Worm (Caenorhabditis elegans): Measurements from ENCODE around the gene insc-1.

Gene insc-1

DNA sequence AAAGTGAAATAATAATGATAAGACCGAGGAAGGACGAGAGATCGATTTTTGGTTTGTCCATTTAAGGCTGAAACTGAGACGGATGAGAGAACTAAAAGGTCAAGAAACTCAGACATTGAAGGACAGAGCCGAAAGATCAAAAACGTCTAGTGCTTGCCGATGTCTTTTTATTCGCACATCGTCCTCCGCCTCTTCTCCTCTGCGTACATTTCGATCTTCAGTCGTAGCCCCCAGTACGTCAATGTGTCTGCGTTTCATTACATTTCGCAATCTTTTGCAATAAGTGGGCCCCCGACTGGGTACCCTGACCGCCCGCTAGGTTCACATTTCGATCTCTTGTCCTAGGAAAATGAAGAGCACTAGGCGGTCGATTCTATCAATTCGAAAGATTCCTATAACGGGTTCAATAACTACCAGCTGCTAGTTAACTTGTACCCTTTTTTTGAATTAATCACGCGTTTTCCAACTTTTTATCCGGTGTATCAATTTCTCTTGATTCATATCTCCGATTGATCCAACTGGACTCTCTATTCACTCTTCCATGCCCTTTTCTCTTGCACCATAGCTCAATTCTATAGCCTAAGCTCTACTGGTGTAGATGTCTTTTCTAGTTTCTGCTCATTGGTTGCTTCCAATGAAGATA, 33.5 kb downstream of the insc-1 start:
- TF ChIP-seq unc-62 (GFP tag; optimal IDR thresholded peaks at IDR 0.05), result no peak

DNA sequence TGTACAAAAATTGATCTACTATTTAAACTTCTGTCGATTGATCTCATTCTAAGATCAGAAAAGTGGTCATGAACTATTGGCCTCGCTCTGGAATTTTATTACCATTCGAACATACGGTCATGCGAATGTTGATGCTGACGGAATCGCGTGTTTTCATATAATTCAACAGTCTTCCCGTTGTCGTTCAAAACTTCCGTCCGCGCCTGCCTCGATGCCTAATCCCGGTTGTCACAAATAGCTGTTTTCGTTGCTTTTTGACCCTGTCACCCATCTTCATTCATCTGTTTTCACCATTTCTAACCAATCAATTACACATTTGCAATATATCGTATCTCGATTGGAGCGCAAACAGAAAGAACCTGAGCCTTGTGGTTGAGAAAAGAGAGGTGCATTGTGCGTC, 34.7 kb downstream of the insc-1 start:
- no peak for TF ChIP-seq unc-62 (GFP tag; optimal IDR thresholded peaks at IDR 0.05)

DNA sequence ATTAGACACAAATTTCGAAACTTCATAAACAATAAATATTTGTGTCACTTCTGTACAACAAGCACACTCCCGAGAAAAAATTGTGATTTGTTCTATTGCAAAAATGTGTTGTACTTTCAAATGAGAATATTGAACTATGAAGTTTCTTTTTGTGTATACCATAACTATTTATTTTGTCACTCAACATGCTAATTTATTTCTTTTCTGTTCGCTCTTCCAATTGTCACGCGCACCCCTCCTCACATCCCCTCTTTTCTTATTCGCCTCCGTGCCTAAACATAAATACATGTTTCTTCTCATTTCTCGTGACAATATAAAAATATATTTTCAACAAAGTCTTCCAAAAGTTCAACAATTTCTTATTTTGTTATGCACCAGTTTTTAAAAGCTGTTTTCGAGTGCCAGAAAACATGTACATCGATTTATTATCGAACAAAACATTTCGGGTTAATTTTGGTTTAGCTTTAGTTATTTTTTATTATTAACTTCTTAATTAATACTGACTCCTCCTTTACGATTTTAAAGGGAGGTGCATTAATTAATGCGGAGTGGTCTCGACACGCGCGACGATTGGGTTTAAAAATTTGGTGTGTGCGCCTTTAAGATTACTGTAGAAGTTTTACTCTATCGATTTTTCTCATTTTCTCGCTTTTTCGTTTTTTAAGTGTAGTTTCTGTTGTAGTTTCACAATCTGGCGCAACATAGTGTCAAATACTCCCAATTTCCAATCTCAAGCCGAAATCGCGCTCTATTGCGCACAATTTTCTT, 35.4 kb downstream of the insc-1 start:
- TF ChIP-seq unc-62 (GFP tag; optimal IDR thresholded peaks at IDR 0.05), result no peak

DNA sequence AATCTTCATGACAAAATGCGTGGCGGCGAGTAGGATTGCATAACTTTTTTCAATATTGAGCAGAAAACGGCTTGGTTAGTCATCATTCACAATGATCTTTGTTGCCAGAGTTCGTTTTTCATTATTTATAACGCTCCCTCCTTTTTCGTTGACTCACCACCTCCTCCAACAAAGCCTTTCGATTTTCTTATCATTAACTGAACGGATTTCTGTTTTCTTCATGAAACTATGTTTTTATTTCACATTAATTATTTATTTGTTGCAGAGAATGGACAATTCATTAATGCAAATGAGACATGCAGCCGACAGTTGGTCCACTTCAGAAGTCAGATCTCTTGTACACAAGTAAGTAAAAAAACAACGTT, 36.0 kb downstream of the insc-1 start, which contains the start of gene bath-44:
bath-44 (plus strand) TSS at position 266 of the 365 bp plus-strand sequence.
- TF ChIP-seq unc-62 (GFP tag; optimal IDR thresholded peaks at IDR 0.05), result no peak

DNA sequence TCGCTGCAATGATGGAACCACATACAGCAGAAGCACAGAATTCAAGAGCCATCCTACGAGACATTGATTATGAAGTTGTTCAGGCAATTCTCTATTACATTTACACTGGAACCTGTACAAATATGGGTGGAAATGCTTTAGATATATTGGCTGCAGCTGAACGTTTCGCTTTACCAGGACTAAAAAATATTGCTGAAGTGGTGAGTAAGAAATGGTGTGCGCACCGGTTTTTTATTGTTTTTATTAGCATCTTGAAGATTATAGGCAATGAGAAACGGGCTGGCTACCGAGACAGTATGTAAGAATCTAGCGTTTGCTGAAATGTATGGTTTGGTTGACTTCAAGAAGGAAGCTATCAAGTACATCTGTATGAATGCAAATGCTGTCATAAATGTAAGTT, 37.4 kb downstream of the insc-1 start:
- TF ChIP-seq unc-62 (GFP tag; optimal IDR thresholded peaks at IDR 0.05), result no peak

DNA sequence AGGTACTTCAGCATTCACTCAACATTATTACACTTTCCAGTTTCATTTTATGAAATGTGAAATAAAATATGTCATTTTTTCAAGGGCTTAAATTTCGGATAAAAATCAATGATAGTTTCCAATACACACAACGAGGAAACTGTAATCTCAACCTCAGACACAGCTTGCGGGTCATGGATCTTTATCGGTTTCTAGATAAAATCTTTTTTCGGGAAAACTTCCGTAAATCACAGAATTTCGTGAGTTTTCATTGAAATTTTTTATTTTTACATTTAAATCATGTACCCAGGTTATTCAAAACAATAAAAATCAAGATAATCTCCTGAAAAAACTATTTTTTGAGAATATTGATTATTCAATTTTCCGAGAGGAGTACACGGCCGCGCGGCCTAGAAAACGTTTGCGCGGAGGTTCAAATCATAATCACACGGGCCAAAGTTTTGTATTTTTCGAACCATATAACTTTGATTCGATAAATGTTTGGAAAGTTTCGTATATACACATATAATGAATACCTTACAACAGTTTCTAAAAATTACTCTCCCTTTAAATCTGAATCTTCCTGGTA, 38.7 kb downstream of the insc-1 start:
- TF ChIP-seq unc-62 (GFP tag; optimal IDR thresholded peaks at IDR 0.05), result no peak

DNA sequence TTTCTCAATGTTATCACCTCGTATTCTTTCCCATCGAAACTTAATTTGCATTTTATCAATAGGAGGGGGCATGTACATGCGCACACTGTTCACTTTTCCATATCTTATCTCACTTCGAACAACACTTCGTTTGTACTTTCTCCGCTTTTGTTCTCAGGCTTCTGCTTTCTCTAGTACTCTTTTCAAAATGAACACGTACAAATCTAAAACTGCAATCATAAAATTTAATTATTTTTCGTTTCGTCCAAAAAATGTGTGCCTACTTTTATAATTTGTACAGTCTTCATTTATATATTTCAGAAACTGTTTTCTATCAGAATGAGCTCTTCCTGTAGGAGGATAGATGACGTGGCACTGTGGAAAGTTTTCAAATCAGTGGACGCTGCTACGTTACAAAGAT, 40.0 kb downstream of the insc-1 start, which contains the start of gene C07D10.1:
C07D10.1 (plus strand) TSS at position 301 of the 400 bp plus-strand sequence.
- no peak for TF ChIP-seq unc-62 (GFP tag; optimal IDR thresholded peaks at IDR 0.05)

DNA sequence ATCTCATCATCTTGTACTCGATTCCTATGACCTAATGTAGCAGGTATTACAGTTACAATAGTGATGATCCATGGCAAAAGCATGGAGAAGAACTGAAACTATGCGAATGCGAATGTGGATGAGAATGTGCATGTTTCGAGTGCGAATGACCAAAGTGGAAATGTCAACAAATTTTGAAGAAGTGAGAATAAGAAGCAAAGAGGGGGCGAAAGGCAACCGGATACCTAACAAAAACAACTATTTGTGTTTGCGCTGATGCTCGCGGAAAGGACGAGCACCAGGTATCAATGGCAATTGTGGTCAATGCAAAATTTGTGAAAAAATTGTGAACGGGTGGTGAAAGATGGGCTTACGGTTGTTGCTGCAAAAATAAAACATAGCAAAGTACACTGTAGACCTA, 43.9 kb downstream of the insc-1 start, which contains the start of gene nas-7:
nas-7 (minus strand) TSS at position 101 of the 400 bp plus-strand sequence.
- no peak for TF ChIP-seq unc-62 (GFP tag; optimal IDR thresholded peaks at IDR 0.05)

DNA sequence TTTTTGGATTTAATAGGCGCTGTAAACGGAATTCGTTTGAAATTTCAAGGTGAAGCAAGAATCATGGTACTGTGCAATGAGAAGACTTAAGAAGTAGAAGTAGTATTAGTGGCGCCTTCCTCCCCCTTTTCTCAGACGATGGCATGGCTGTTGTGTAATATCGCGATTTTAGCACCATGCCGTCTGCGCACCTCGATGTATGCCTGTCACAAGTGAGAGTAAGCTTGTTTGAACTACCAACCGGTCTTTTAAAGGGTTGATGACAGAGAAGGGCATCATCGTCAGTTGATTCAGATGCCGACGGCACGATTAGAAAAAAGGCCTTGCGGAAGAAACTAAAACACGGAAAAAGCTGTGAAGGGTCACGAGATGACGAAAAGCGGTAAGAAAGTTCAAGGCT, 45.3 kb downstream of the insc-1 start:
- no peak for TF ChIP-seq unc-62 (GFP tag; optimal IDR thresholded peaks at IDR 0.05)

DNA sequence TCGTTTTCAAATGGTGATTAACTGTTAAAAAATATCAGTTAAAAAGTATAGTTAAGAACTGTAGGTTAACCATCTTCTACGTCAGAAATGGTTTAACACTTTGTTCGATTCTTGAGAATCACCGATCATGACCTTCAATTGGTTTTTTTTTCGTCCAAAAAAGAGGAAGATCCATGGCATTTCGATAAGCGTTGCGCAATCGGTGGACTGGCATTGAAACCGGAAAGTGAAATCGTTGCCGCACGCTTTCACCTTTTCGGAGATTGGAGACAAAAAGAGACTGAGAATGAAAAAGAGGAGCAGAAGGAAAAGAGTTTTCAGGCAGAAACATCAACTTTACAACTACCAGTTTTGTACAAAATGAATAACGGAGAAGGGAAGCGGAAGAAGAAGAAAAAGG, 46.6 kb downstream of the insc-1 start:
- TF ChIP-seq unc-62 (GFP tag; optimal IDR thresholded peaks at IDR 0.05), result no peak

DNA sequence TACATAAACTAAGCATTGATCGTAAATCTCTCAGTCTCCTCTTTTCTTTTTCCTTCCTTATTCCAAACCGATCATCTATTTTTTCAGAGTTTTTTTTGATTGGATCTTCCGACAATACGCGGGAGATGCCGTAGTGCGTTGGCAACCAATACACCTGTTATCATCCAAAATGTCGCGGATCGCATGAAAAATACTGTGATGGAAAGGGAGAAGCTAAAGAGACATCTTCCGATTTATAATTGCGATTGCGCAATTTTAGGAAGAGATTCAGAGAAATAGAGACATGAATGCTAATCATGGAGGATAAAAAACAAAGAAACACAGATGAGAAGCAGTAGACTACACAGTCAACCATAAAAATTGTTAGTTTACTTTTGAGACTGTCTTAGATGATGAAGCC, 47.7 kb downstream of the insc-1 start:
- no peak for TF ChIP-seq unc-62 (GFP tag; optimal IDR thresholded peaks at IDR 0.05)

DNA sequence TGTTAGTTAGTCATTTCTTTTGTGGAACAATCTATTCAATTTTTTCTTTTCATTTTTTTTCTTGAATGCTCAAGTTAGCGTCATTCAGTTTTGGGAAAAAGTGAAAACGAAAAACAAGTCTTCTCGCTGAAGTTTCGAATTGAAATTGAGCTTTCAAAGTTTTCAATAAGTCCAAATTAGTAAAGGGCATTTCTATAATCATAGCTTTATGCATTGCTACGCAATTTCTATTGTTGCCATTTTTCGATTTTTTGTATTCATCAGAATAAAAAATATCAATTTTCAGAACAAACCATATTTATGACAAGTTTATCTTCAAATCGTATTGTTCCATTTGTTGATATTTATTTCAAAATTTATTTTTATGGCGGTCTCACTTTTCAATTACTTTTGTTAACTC, 49.5 kb downstream of the insc-1 start, which contains the start of gene srd-55:
srd-55 (plus strand) TSS at position 301 of the 400 bp plus-strand sequence.
- no peak for TF ChIP-seq unc-62 (GFP tag; optimal IDR thresholded peaks at IDR 0.05)

DNA sequence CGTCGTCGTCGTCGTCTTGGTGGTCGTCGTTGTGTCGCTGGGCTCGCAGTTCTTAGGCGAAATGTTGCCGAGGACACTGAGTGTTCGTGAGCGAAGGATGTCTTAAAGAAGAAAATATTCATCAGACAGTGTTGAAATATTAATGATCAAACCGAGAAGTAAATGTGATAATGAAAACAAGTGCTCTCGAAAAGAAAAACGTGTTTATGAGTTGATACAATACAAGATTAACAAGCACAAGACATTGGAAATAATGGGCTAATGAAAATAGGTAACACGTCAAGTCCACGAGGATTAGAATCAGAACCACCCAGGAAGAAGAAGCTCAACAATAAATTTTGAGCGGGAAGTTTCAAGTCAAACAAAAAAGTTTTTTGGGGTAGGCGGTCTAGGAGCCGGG, 53.2 kb downstream of the insc-1 start, which contains the start of gene K02A2.5:
K02A2.5 (minus strand) TSS at position 101 of the 400 bp plus-strand sequence.
- TF ChIP-seq unc-62 (GFP tag; optimal IDR thresholded peaks at IDR 0.05), result no peak

Measured in whole organism, dauer.